Worm (Caenorhabditis elegans) whole organism, L2 larva: ENCODE measurements around the gene crn-4.
A peak's percentile ranks its signal among the peaks of the same experiment; 100 is the strongest.

Experiments used
- C34F6.9 ChIP-seq: fragments of 150-350 bp; optimal IDR thresholded peaks from 2 replicates; lab custom pipeline; 2014; ENCODE audit warnings: missing biosample characterization, missing genetic modification characterization
- F13H6.1 ChIP-seq: sonication (generic microtip); optimal IDR thresholded peaks from 2 replicates; lab custom pipeline; 2016; ENCODE audit warnings: missing genetic modification characterization, missing compliant biosample characterization
- Y55F3AM.14 ChIP-seq: fragments of 200-800 bp; sonication (Bioruptor generic); optimal IDR thresholded peaks from 2 replicates; lab custom pipeline; 2018; ENCODE audit warnings: mild to moderate bottlenecking, missing genetic modification characterization, missing compliant biosample characterization
- alr-1 ChIP-seq: fragments of 150-350 bp; optimal IDR thresholded peaks from 2 replicates; lab custom pipeline; 2014; ENCODE audit warnings: missing biosample characterization, missing genetic modification characterization
- aly-2 ChIP-seq: fragments of 150-350 bp; optimal IDR thresholded peaks from 2 replicates; lab custom pipeline; 2014; ENCODE audit warnings: missing biosample characterization, missing genetic modification characterization
- ama-1 ChIP-seq: fragments of 150-350 bp; optimal IDR thresholded peaks from 2 replicates; lab custom pipeline; 2018; ENCODE audit warnings: inconsistent platforms
- blmp-1 ChIP-seq: sonication (generic microtip); optimal IDR thresholded peaks from 2 replicates; lab custom pipeline; 2017; ENCODE audit warnings: missing genetic modification characterization, mild to moderate bottlenecking, missing compliant biosample characterization, antibody characterized with exemption, moderate library complexity; ENCODE audit not compliant: insufficient read depth
- ceh-16 ChIP-seq: fragments of 150-350 bp; optimal IDR thresholded peaks from 2 replicates; lab custom pipeline; 2014; ENCODE audit warnings: missing biosample characterization, missing genetic modification characterization
- crh-2 ChIP-seq: sonication (generic microtip); optimal IDR thresholded peaks from 2 replicates; lab custom pipeline; 2017; ENCODE audit warnings: missing biosample characterization, missing genetic modification characterization
- dmd-4 ChIP-seq: sonication (generic microtip); optimal IDR thresholded peaks from 2 replicates; lab custom pipeline; 2017; ENCODE audit warnings: missing biosample characterization, missing genetic modification characterization
- fos-1 ChIP-seq: fragments of 150-350 bp; optimal IDR thresholded peaks from 2 replicates; lab custom pipeline; 2014; ENCODE audit warnings: missing biosample characterization, missing genetic modification characterization
- gmeb-1 ChIP-seq: fragments of 150-350 bp; optimal IDR thresholded peaks from 2 replicates; lab custom pipeline; 2014; ENCODE audit warnings: missing biosample characterization, missing genetic modification characterization
- lin-11 ChIP-seq: fragments of 150-350 bp; sonication (generic microtip); optimal IDR thresholded peaks from 2 replicates; lab custom pipeline; 2014; ENCODE audit warnings: missing biosample characterization, missing genetic modification characterization, inconsistent platforms, mixed read lengths
- lin-13 ChIP-seq: fragments of 150-350 bp; optimal IDR thresholded peaks from 2 replicates; lab custom pipeline; 2014; ENCODE audit warnings: missing biosample characterization, missing genetic modification reagents, missing genetic modification characterization
- lin-39 ChIP-seq: fragments of 150-350 bp; optimal IDR thresholded peaks from 2 replicates; lab custom pipeline; 2014; ENCODE audit warnings: missing biosample characterization, missing genetic modification reagents, missing genetic modification characterization
- lsy-2 ChIP-seq, 2 experiments: fragments of 150-350 bp in 1 of 2; sonication (generic microtip) in 1 of 2; optimal IDR thresholded peaks; 2 replicates each; lab custom pipeline; 2014 to 2017; ENCODE audit warnings: missing biosample characterization in 2 of 2, missing genetic modification characterization in 2 of 2
- mbf-1 ChIP-seq: sonication (generic microtip); optimal IDR thresholded peaks from 2 replicates; lab custom pipeline; 2017; ENCODE audit warnings: missing biosample characterization, missing genetic modification characterization
- mdl-1 ChIP-seq, 2 experiments: fragments of 150-350 bp in 1 of 2; sonication (generic microtip) in 1 of 2; optimal IDR thresholded peaks; 2 replicates each; lab custom pipeline; 2017; ENCODE audit warnings: missing biosample characterization in 2 of 2, missing genetic modification characterization in 2 of 2
- nhr-10 ChIP-seq: sonication (generic microtip); optimal IDR thresholded peaks from 2 replicates; lab custom pipeline; 2017; ENCODE audit warnings: missing biosample characterization, missing genetic modification characterization
- nhr-129 ChIP-seq: fragments of 150-350 bp; optimal IDR thresholded peaks from 2 replicates; lab custom pipeline; 2014; ENCODE audit warnings: missing biosample characterization, missing genetic modification characterization
- nhr-21 ChIP-seq: fragments of 150-350 bp; optimal IDR thresholded peaks from 2 replicates; lab custom pipeline; 2014; ENCODE audit warnings: missing biosample characterization, missing genetic modification characterization
- nhr-23 ChIP-seq: fragments of 150-350 bp; optimal IDR thresholded peaks from 2 replicates; lab custom pipeline; 2014; ENCODE audit warnings: missing biosample characterization, missing genetic modification reagents, missing genetic modification characterization
- nhr-237 ChIP-seq: fragments of 150-350 bp; optimal IDR thresholded peaks from 2 replicates; lab custom pipeline; 2014; ENCODE audit warnings: missing biosample characterization, missing genetic modification characterization
- nhr-25 ChIP-seq: fragments of 150-350 bp; sonication (generic microtip); optimal IDR thresholded peaks from 3 replicates; lab custom pipeline; 2014; ENCODE audit warnings: missing biosample characterization, missing genetic modification characterization
- nhr-6 ChIP-seq: fragments of 150-350 bp; optimal IDR thresholded peaks from 2 replicates; lab custom pipeline; 2014; ENCODE audit warnings: missing biosample characterization, missing genetic modification characterization
- nhr-77 ChIP-seq: fragments of 150-350 bp; optimal IDR thresholded peaks from 2 replicates; lab custom pipeline; 2014; ENCODE audit warnings: missing biosample characterization, missing genetic modification characterization
- peb-1 ChIP-seq: fragments of 150-350 bp; optimal IDR thresholded peaks from 2 replicates; lab custom pipeline; 2014; ENCODE audit warnings: missing biosample characterization, missing genetic modification characterization
- sem-4 ChIP-seq: fragments of 150-350 bp; optimal IDR thresholded peaks from 2 replicates; lab custom pipeline; 2014; ENCODE audit warnings: missing biosample characterization, missing genetic modification reagents, missing genetic modification characterization
- skn-1 ChIP-seq: sonication (generic microtip); optimal IDR thresholded peaks from 2 replicates; lab custom pipeline; 2017; ENCODE audit warnings: missing biosample characterization, missing genetic modification characterization
- snpc-4 ChIP-seq: fragments of 150-350 bp; optimal IDR thresholded peaks from 2 replicates; lab custom pipeline; 2014; ENCODE audit warnings: missing biosample characterization, missing genetic modification characterization
- zag-1 ChIP-seq: fragments of 150-350 bp; optimal IDR thresholded peaks from 2 replicates; lab custom pipeline; 2014; ENCODE audit warnings: missing biosample characterization, missing genetic modification characterization
- ztf-1 ChIP-seq: fragments of 200-800 bp; sonication (Bioruptor generic); conservative IDR thresholded peaks from 2 replicates; pipeline ENCODE4 v1.3.6; 2022; ENCODE audit warnings: missing genetic modification characterization, missing compliant biosample characterization
- ztf-11 ChIP-seq: sonication (generic microtip); optimal IDR thresholded peaks from 2 replicates; lab custom pipeline; 2017; ENCODE audit warnings: missing biosample characterization, missing genetic modification characterization

crn-4 gene

ce11 chrX:2258001-2258400 lies at the start of gene crn-4:
crn-4 (minus strand) TSS chrX:2258101.
- TF ChIP-seq nhr-23 (no peak), nhr-21 (no peak), nhr-237 (no peak), mdl-1 (tag; optimal IDR thresholded peaks at IDR 0.05; lab: Kevin White, UChicago) (no peak), skn-1 (tag; lab: Kevin White, UChicago) (no peak)

ce11 chrX:2304496-2304895 lies 46.6 kb upstream of the crn-4 start:
- TF ChIP-seq ztf-11 (tag; lab: Kevin White, UChicago): no peak
- TF ChIP-seq lin-13 (GFP tag; lab: Kevin White, UChicago): no peak
- no peak for TF ChIP-seq ama-1 (lab: Kevin White, UChicago)
- TF ChIP-seq mbf-1 (tag; lab: Kevin White, UChicago): no peak

ce11 chrX:2303253-2303652 lies 45.4 kb upstream of the crn-4 start:
- TF ChIP-seq peb-1 (tag; lab: Kevin White, UChicago): no peak
- TF ChIP-seq nhr-21: peak; percentile 55

ce11 chrX:2302782-2303181 lies 44.9 kb upstream of the crn-4 start, which contains the start of gene hum-6:
hum-6 (plus strand) TSS chrX:2303082.
- no peak for TF ChIP-seq nhr-10
- no peak for TF ChIP-seq lin-11 (tag; lab: Kevin White, UChicago)
- TF ChIP-seq mbf-1 (tag; lab: Kevin White, UChicago): no peak
- TF ChIP-seq zag-1 (tag; lab: Kevin White, UChicago): no peak
- TF ChIP-seq lin-13 (GFP tag; lab: Kevin White, UChicago): no peak
- no peak for TF ChIP-seq Y55F3AM.14 (GFP tag; lab: Kevin White, UChicago)
- TF ChIP-seq snpc-4 (tag; lab: Kevin White, UChicago): no peak
- TF ChIP-seq blmp-1: no peak

ce11 chrX:2301821-2302220 lies 43.9 kb upstream of the crn-4 start:
- TF ChIP-seq alr-1 (tag; lab: Kevin White, UChicago) (no peak), lin-39 (tag; lab: Kevin White, UChicago) (no peak), aly-2 (no peak), crh-2 (tag; lab: Kevin White, UChicago) (no peak), ztf-1 (GFP tag; lab: Robert Waterston, UW) (no peak), C34F6.9 (tag; lab: Kevin White, UChicago) (no peak), dmd-4 (tag; lab: Kevin White, UChicago) (no peak), nhr-77 (tag; lab: Kevin White, UChicago) (no peak)

- TF ChIP-seq ama-1 (lab: Kevin White, UChicago) (no peak), dmd-4 (tag; lab: Kevin White, UChicago) (no peak), nhr-6 (tag; lab: Kevin White, UChicago) (no peak), zag-1 (tag; lab: Kevin White, UChicago) (no peak)
Observed at ce11 chrX:2294198-2294800, 36.4 kb upstream of the crn-4 start, which contains the start of gene T10H10.2. T10H10.2 (plus strand) TSS chrX:2294750.

ce11 chrX:2287977-2288387 lies 30.1 kb upstream of the crn-4 start:
- TF ChIP-seq sem-4 (tag; lab: Kevin White, UChicago) (peak; percentile 7), nhr-129 (tag; lab: Kevin White, UChicago) (peak; percentile 61), fos-1 (tag; lab: Kevin White, UChicago) (peak; percentile 74), nhr-77 (tag; lab: Kevin White, UChicago) (no peak), skn-1 (tag; lab: Kevin White, UChicago) (no peak), gmeb-1 (tag; lab: Kevin White, UChicago) (peak; percentile 1), F13H6.1 (tag; lab: Kevin White, UChicago) (peak; percentile 50), nhr-25 (tag; lab: Kevin White, UChicago) (peak; percentile 7), lsy-2 (tag; optimal IDR thresholded peaks at IDR 0.05; lab: Kevin White, UChicago) (peak in 1 of 2 experiments; percentile 21), ceh-16 (tag; lab: Kevin White, UChicago) (peak; percentile 5)
- TF ChIP-seq, all 48 proteins: peak for 8
